Fruit fly (Drosophila melanogaster) whole organism, embryonic: ENCODE data around the gene Cow.
A peak's percentile ranks its signal among the peaks of the same experiment; 100 is the strongest.

Experiments
- Abd-B ChIP-seq: fragments of 200-800 bp; sonication (Bioruptor generic); optimal IDR thresholded peaks from 2 replicates; lab custom pipeline; 2018; ENCODE audit warnings: missing biosample characterization, mild to moderate bottlenecking, missing genetic modification characterization, moderate library complexity
- Antp ChIP-seq: fragments of 200-800 bp; sonication (Bioruptor generic); optimal IDR thresholded peaks from 3 replicates; lab custom pipeline; 2016; ENCODE audit warnings: missing biosample characterization, missing genetic modification characterization
- B-H2 ChIP-seq: fragments of 200-800 bp; sonication (Bioruptor generic); optimal IDR thresholded peaks from 2 replicates; lab custom pipeline; 2018; ENCODE audit warnings: missing biosample characterization, mild to moderate bottlenecking, missing genetic modification characterization
- CG10147 ChIP-seq: fragments of 200-800 bp; sonication (Bioruptor generic); optimal IDR thresholded peaks from 2 replicates; lab custom pipeline; 2019; ENCODE audit warnings: missing biosample characterization, mild to moderate bottlenecking, missing genetic modification characterization, moderate library complexity
- CG10959 ChIP-seq: fragments of 200-800 bp; sonication (Bioruptor generic); IDR thresholded peaks from 2 replicates; pipeline ENCODE4 v1.3.6; 2022; ENCODE audit warnings: missing biosample characterization, missing genetic modification characterization
- CG12155 ChIP-seq: fragments of 200-800 bp; sonication (Bioruptor generic); optimal IDR thresholded peaks from 3 replicates; lab custom pipeline; 2016; ENCODE audit warnings: missing biosample characterization, missing genetic modification characterization
- CG12769 ChIP-seq: fragments of 200-800 bp; sonication (Bioruptor generic); optimal IDR thresholded peaks from 2 replicates; lab custom pipeline; 2019; ENCODE audit warnings: missing biosample characterization, mild to moderate bottlenecking, missing genetic modification characterization, moderate library complexity
- CG14860 ChIP-seq: fragments of 200-800 bp; sonication (Bioruptor generic); IDR thresholded peaks from 3 replicates; pipeline ENCODE4 v1.3.6; 2022; ENCODE audit warnings: missing biosample characterization, missing genetic modification characterization; ENCODE audit not compliant: partially characterized antibody
- CG15696 ChIP-seq: fragments of 200-800 bp; sonication (Bioruptor generic); optimal IDR thresholded peaks from 2 replicates; lab custom pipeline; 2019; ENCODE audit warnings: missing biosample characterization, mild to moderate bottlenecking, missing genetic modification characterization, moderate library complexity
- CG17829 ChIP-seq: fragments of 200-800 bp; optimal IDR thresholded peaks from 2 replicates; lab custom pipeline; 2019; ENCODE audit warnings: missing biosample characterization, mild to moderate bottlenecking, missing genetic modification characterization, moderate library complexity
- CG18476 ChIP-seq: fragments of 200-800 bp; sonication (Bioruptor generic); optimal IDR thresholded peaks from 2 replicates; lab custom pipeline; 2016; ENCODE audit warnings: missing biosample characterization, mild to moderate bottlenecking, missing genetic modification characterization
- CG18764 ChIP-seq: fragments of 200-800 bp; sonication (Bioruptor generic); optimal IDR thresholded peaks from 3 replicates; lab custom pipeline; 2016; ENCODE audit warnings: missing biosample characterization, missing genetic modification characterization
- CG2875 ChIP-seq: fragments of 200-800 bp; sonication (Bioruptor generic); optimal IDR thresholded peaks from 2 replicates; lab custom pipeline; 2017; ENCODE audit warnings: missing biosample characterization, mild to moderate bottlenecking, missing genetic modification characterization, missing genetic modification reagents
- CG2889 ChIP-seq: fragments of 200-800 bp; sonication (Bioruptor generic); IDR thresholded peaks from 3 replicates; pipeline ENCODE4 v1.3.6; 2022; ENCODE audit warnings: missing biosample characterization, missing genetic modification characterization
- CG31224 ChIP-seq: fragments of 200-800 bp; sonication (Bioruptor generic); IDR thresholded peaks from 2 replicates; pipeline ENCODE4 v1.3.6; 2022; ENCODE audit warnings: missing biosample characterization, missing genetic modification characterization
- CG33557 ChIP-seq: fragments of 200-800 bp; sonication (Bioruptor generic); optimal IDR thresholded peaks from 2 replicates; lab custom pipeline; 2019; ENCODE audit warnings: missing biosample characterization, mild to moderate bottlenecking, missing genetic modification characterization, moderate library complexity
- CG3847 ChIP-seq: fragments of 200-800 bp; sonication (Bioruptor generic); IDR thresholded peaks from 2 replicates; pipeline ENCODE4 v1.3.6; 2022; ENCODE audit warnings: missing biosample characterization, missing genetic modification characterization
- CG4617 ChIP-seq: fragments of 200-800 bp; sonication (Bioruptor generic); optimal IDR thresholded peaks from 3 replicates; lab custom pipeline; 2016; ENCODE audit warnings: missing biosample characterization, missing genetic modification characterization, borderline replicate concordance
- CG6654 ChIP-seq: fragments of 200-800 bp; sonication (Bioruptor generic); optimal IDR thresholded peaks from 2 replicates; lab custom pipeline; 2017; ENCODE audit warnings: missing biosample characterization, mild to moderate bottlenecking, missing genetic modification characterization
- CG6854 ChIP-seq: fragments of 200-800 bp; sonication (Bioruptor generic); optimal IDR thresholded peaks from 3 replicates; lab custom pipeline; 2017; ENCODE audit warnings: missing biosample characterization, mild to moderate bottlenecking, missing genetic modification characterization
- CHES-1-like ChIP-seq: fragments of 200-800 bp; sonication (Bioruptor generic); optimal IDR thresholded peaks from 2 replicates; lab custom pipeline; 2016; ENCODE audit warnings: missing biosample characterization, missing genetic modification characterization
- Camta ChIP-seq: fragments of 200-800 bp; sonication (Bioruptor generic); optimal IDR thresholded peaks from 2 replicates; lab custom pipeline; 2016; ENCODE audit warnings: missing biosample characterization, missing genetic modification characterization
- CkIIα-i1 ChIP-seq: fragments of 200-800 bp; sonication (Bioruptor generic); IDR thresholded peaks from 2 replicates; pipeline ENCODE4 v1.3.6; 2022; ENCODE audit warnings: missing biosample characterization, missing genetic modification characterization
- CoRest ChIP-seq: fragments of 200-800 bp; sonication (Bioruptor generic); optimal IDR thresholded peaks from 3 replicates; lab custom pipeline; 2018; ENCODE audit warnings: missing biosample characterization, mild to moderate bottlenecking, missing genetic modification characterization, moderate library complexity
- Dip3 ChIP-seq: fragments of 200-800 bp; sonication (Bioruptor generic); optimal IDR thresholded peaks from 3 replicates; lab custom pipeline; 2016; ENCODE audit warnings: missing biosample characterization, missing genetic modification characterization
- Max ChIP-seq: fragments of 200-800 bp; sonication (Bioruptor generic); optimal IDR thresholded peaks from 2 replicates; lab custom pipeline; 2016; ENCODE audit warnings: missing biosample characterization, mild to moderate bottlenecking, missing genetic modification characterization
- Sox100B ChIP-seq: fragments of 200-800 bp; sonication (Bioruptor generic); optimal IDR thresholded peaks from 3 replicates; lab custom pipeline; 2018; ENCODE audit warnings: missing biosample characterization, mild to moderate bottlenecking, missing genetic modification characterization
- Sry-δ ChIP-seq: fragments of 200-800 bp; sonication (Bioruptor generic); optimal IDR thresholded peaks from 2 replicates; lab custom pipeline; 2016; ENCODE audit warnings: missing biosample characterization, missing genetic modification characterization
- bigmax ChIP-seq: fragments of 200-800 bp; sonication (Bioruptor generic); optimal IDR thresholded peaks from 2 replicates; lab custom pipeline; 2018; ENCODE audit warnings: missing biosample characterization, mild to moderate bottlenecking, missing genetic modification characterization
- bsh ChIP-seq, 2 experiments: fragments of 200-800 bp; sonication (Bioruptor generic); optimal IDR thresholded peaks; 2 replicates each; lab custom pipeline; 2017 to 2018; ENCODE audit warnings: mild to moderate bottlenecking in 2 of 2, missing biosample characterization in 2 of 2, missing genetic modification characterization in 2 of 2, moderate library complexity in 1 of 2
- btn ChIP-seq: fragments of 200-800 bp; sonication (Bioruptor generic); optimal IDR thresholded peaks from 2 replicates; lab custom pipeline; 2016; ENCODE audit warnings: missing biosample characterization, missing genetic modification characterization
- crp ChIP-seq, 2 experiments: fragments of 200-800 bp; sonication (Bioruptor generic); optimal IDR thresholded peaks; 2 replicates in 1 of 2; 3 replicates in 1 of 2; lab custom pipeline; 2017; ENCODE audit warnings: missing biosample characterization in 2 of 2, missing genetic modification characterization in 2 of 2, mild to moderate bottlenecking in 1 of 2, moderate library complexity in 1 of 2
- dysf ChIP-seq: fragments of 200-800 bp; sonication (Bioruptor generic); IDR thresholded peaks from 3 replicates; pipeline ENCODE4 v1.3.6; 2022; ENCODE audit warnings: missing biosample characterization, missing genetic modification characterization
- ewg ChIP-seq: fragments of 200-800 bp; sonication (Bioruptor generic); optimal IDR thresholded peaks from 3 replicates; lab custom pipeline; 2017; ENCODE audit warnings: mild to moderate bottlenecking, missing biosample characterization, missing genetic modification reagents, missing genetic modification characterization
- fru ChIP-seq: fragments of >200 bp; optimal IDR thresholded peaks from 2 replicates; lab custom pipeline; 2017
- gsb ChIP-seq: fragments of 200-800 bp; sonication (Bioruptor generic); IDR thresholded peaks from 2 replicates; pipeline ENCODE4 v1.3.6; 2022; ENCODE audit warnings: missing biosample characterization, missing genetic modification characterization
- jigr1 ChIP-seq: fragments of 200-800 bp; sonication (Bioruptor generic); IDR thresholded peaks from 3 replicates; pipeline ENCODE4 v1.3.6; 2022; ENCODE audit warnings: missing biosample characterization, missing genetic modification characterization
- kay ChIP-seq: fragments of 200-800 bp; sonication (Bioruptor generic); optimal IDR thresholded peaks from 2 replicates; lab custom pipeline; 2016; ENCODE audit warnings: missing biosample characterization, missing genetic modification characterization
- ken ChIP-seq: fragments of 200-800 bp; sonication (Bioruptor generic); IDR thresholded peaks from 3 replicates; pipeline ENCODE4 v1.3.6; 2022; ENCODE audit warnings: missing biosample characterization, missing genetic modification characterization
- nau ChIP-seq: fragments of 200-800 bp; sonication (Bioruptor generic); optimal IDR thresholded peaks from 3 replicates; lab custom pipeline; 2017; ENCODE audit warnings: missing biosample characterization, mild to moderate bottlenecking, missing genetic modification characterization, missing genetic modification reagents
- pan ChIP-seq, 4 experiments: fragments of >200 bp in 3 of 4; fragments of 200-800 bp in 1 of 4; sonication (Bioruptor generic) in 1 of 4; optimal IDR thresholded peaks in 3 of 4; IDR thresholded peaks in 1 of 4; 2 replicates each; pipeline versions ENCODE4 v1.3.6 to Lab custom; 2017 to 2022; ENCODE audit warnings: missing biosample characterization in 2 of 4, missing genetic modification characterization in 2 of 4, mixed read lengths in 1 of 4
- rib ChIP-seq: fragments of 200-800 bp; sonication (Bioruptor generic); IDR thresholded peaks from 2 replicates; pipeline ENCODE4 v1.3.6; 2022; ENCODE audit warnings: missing biosample characterization, missing genetic modification characterization
- row ChIP-seq: fragments of 200-800 bp; sonication (Bioruptor generic); IDR thresholded peaks from 3 replicates; pipeline ENCODE4 v1.3.6; 2022; ENCODE audit warnings: missing biosample characterization, missing genetic modification characterization
- shn ChIP-seq: fragments of 200-800 bp; sonication (Bioruptor generic); optimal IDR thresholded peaks from 3 replicates; lab custom pipeline; 2016; ENCODE audit warnings: missing biosample characterization, missing genetic modification characterization
- sr ChIP-seq: fragments of 200-800 bp; sonication (Bioruptor generic); IDR thresholded peaks from 3 replicates; pipeline ENCODE4 v1.3.6; 2022; ENCODE audit warnings: missing biosample characterization, missing genetic modification characterization
- tio ChIP-seq: fragments of 200-800 bp; sonication (Bioruptor generic); optimal IDR thresholded peaks from 2 replicates; lab custom pipeline; 2017; ENCODE audit warnings: missing biosample characterization, missing genetic modification characterization, inconsistent platforms
- unc-4 ChIP-seq: fragments of 200-800 bp; sonication (Bioruptor generic); IDR thresholded peaks from 2 replicates; pipeline ENCODE4 v1.3.6; 2022; ENCODE audit warnings: missing biosample characterization, missing genetic modification characterization; ENCODE audit not compliant: partially characterized antibody
- vnd ChIP-seq: fragments of 200-800 bp; sonication (Bioruptor generic); IDR thresholded peaks from 3 replicates; pipeline ENCODE4 v1.3.6; 2022; ENCODE audit warnings: missing biosample characterization, missing genetic modification characterization; ENCODE audit not compliant: partially characterized antibody
- wek ChIP-seq: fragments of 200-800 bp; sonication (Bioruptor generic); optimal IDR thresholded peaks from 3 replicates; lab custom pipeline; 2018; ENCODE audit warnings: missing biosample characterization, mild to moderate bottlenecking, missing genetic modification characterization, moderate library complexity
- zfh2 ChIP-seq: fragments of 200-800 bp; sonication (Bioruptor generic); optimal IDR thresholded peaks from 2 replicates; lab custom pipeline; 2016; ENCODE audit warnings: missing biosample characterization, missing genetic modification characterization

Cow gene

dm6 chr3R:23157664-23158151 lies 45.2 kb upstream of the Cow start, which contains the start of gene unk (continued):
- peak in 1 of 2 experiments; percentile 16 for TF ChIP-seq crp (GFP tag; optimal IDR thresholded peaks at IDR 0.05; lab: Kevin White, UChicago)
- peak; percentile 98 for TF ChIP-seq Sry-δ (GFP tag; lab: Kevin White, UChicago)
- TF ChIP-seq CG15696 (tag; lab: Kevin White, UChicago): no peak
- TF ChIP-seq bsh (GFP tag; optimal IDR thresholded peaks at IDR 0.05; lab: Kevin White, UChicago): no peak
- TF ChIP-seq CoRest (tag; lab: Kevin White, UChicago): peak; percentile 51
- peak; percentile 43 for TF ChIP-seq Antp (GFP tag; lab: Kevin White, UChicago)
- peak; percentile 48 for TF ChIP-seq CHES-1-like (GFP tag; lab: Kevin White, UChicago)
- no peak for TF ChIP-seq CG6854 (GFP tag; lab: Kevin White, UChicago)
- TF ChIP-seq btn (GFP tag; lab: Kevin White, UChicago): no peak
- TF ChIP-seq vnd (GFP tag; lab: Robert Waterston, UW): peak; percentile 96
- no peak for TF ChIP-seq pan (optimal IDR thresholded peaks at IDR 0.05; lab: Kevin White, UChicago)
- peak in 1 of 2 experiments; percentile 8 for TF ChIP-seq pan (GFP tag; optimal IDR thresholded peaks at IDR 0.05 in 1 of 2, IDR thresholded peaks at IDR 0.05 in 1 of 2)
- no peak for TF ChIP-seq CG2875 (GFP tag; lab: Kevin White, UChicago)
- no peak for TF ChIP-seq Abd-B (GFP tag; lab: Kevin White, UChicago)
- peak; percentile 50 for TF ChIP-seq CG3847 (GFP tag; lab: Robert Waterston, UW)
- TF ChIP-seq Sox100B (GFP tag; lab: Kevin White, UChicago): no peak
- TF ChIP-seq ewg: peak; percentile 2
- no peak for TF ChIP-seq wek (GFP tag; lab: Kevin White, UChicago)
- peak; percentile 60 for TF ChIP-seq rib (GFP tag; lab: Robert Waterston, UW)
- no peak for TF ChIP-seq fru (lab: Kevin White, UChicago)
- TF ChIP-seq B-H2: peak; percentile 29
- peak; percentile 57; the same call in 2 of the 3 replicates for TF ChIP-seq row (GFP tag; lab: Robert Waterston, UW)
- TF ChIP-seq Max (GFP tag; lab: Kevin White, UChicago): no peak
- TF ChIP-seq CG33557 (GFP tag; lab: Kevin White, UChicago): no peak
- TF ChIP-seq gsb (GFP tag; lab: Robert Waterston, UW): 0 out of 2 replicates have a peak, but pooled peaks have one; percentile 17
- peak; percentile 17 for TF ChIP-seq Camta (GFP tag; lab: Kevin White, UChicago)
- TF ChIP-seq nau (GFP tag; lab: Kevin White, UChicago): no peak
- TF ChIP-seq CG12155 (GFP tag; lab: Kevin White, UChicago): peak; percentile 33
- TF ChIP-seq tio (GFP tag; lab: Kevin White, UChicago): no peak
- no peak for TF ChIP-seq CG2889
- TF ChIP-seq CG18476: no peak
- TF ChIP-seq CG14860 (GFP tag; lab: Robert Waterston, UW): peak; percentile 94
- TF ChIP-seq CG18764 (GFP tag; lab: Kevin White, UChicago): no peak
- peak; percentile 71 for TF ChIP-seq CG17829 (tag; lab: Kevin White, UChicago)
- peak; percentile 98 for TF ChIP-seq unc-4 (GFP tag; lab: Robert Waterston, UW)
- TF ChIP-seq shn: peak; percentile 36
- peak; percentile 21 for TF ChIP-seq zfh2 (GFP tag; lab: Kevin White, UChicago)
- no peak for TF ChIP-seq sr (GFP tag; lab: Robert Waterston, UW)
- no peak for TF ChIP-seq CG6654 (GFP tag; lab: Kevin White, UChicago)
- 0 out of 3 replicates have a peak, but pooled peaks have one; percentile 29 for TF ChIP-seq ken (GFP tag; lab: Robert Waterston, UW)
- TF ChIP-seq CG31224 (GFP tag; lab: Robert Waterston, UW): no peak
- TF ChIP-seq bigmax (GFP tag; lab: Kevin White, UChicago): no peak
- no peak for TF ChIP-seq dysf (GFP tag; lab: Robert Waterston, UW)
- no peak for TF ChIP-seq Dip3 (GFP tag; lab: Kevin White, UChicago)
- no peak for TF ChIP-seq kay (GFP tag; lab: Kevin White, UChicago)
- TF ChIP-seq CkIIα-i1 (GFP tag; lab: Robert Waterston, UW): no peak
- no peak for TF ChIP-seq jigr1 (GFP tag; lab: Robert Waterston, UW)
- no peak for TF ChIP-seq CG10147
- TF ChIP-seq CG4617 (GFP tag; lab: Kevin White, UChicago): peak; percentile 27
- no peak for TF ChIP-seq CG12769
- TF ChIP-seq CG10959 (GFP tag; lab: Robert Waterston, UW): no peak
